Worm (Caenorhabditis elegans) whole organism, L4 larva: Measurements from ENCODE around the gene flh-2.
A peak's percentile ranks its signal among the peaks of the same experiment; 100 is the strongest.

Experiments used
- F10B5.3 ChIP-seq: sonication (generic microtip); optimal IDR thresholded peaks from 2 replicates; lab custom pipeline; 2016; ENCODE audit warnings: mild to moderate bottlenecking, missing genetic modification characterization, missing compliant biosample characterization
- F37D6.2 ChIP-seq: sonication (generic microtip); optimal IDR thresholded peaks from 2 replicates; lab custom pipeline; 2016; ENCODE audit warnings: mild to moderate bottlenecking, missing genetic modification characterization, missing compliant biosample characterization
- F49E8.2 ChIP-seq: sonication (generic microtip); optimal IDR thresholded peaks from 2 replicates; lab custom pipeline; 2016; ENCODE audit warnings: missing compliant biosample characterization, mild to moderate bottlenecking, missing genetic modification characterization, borderline replicate concordance
- Y105C5A.15 ChIP-seq: fragments of 200-800 bp; sonication (Bioruptor generic); IDR thresholded peaks from 2 replicates; pipeline ENCODE4 v1.3.6; 2022; ENCODE audit warnings: missing genetic modification characterization, missing compliant biosample characterization
- Y5F2A.4 ChIP-seq: fragments of 200-800 bp; sonication (Bioruptor generic); optimal IDR thresholded peaks from 2 replicates; lab custom pipeline; 2018; ENCODE audit warnings: mild to moderate bottlenecking, missing genetic modification characterization, missing compliant biosample characterization
- Y75B8A.6 ChIP-seq: fragments of 200-800 bp; sonication (Bioruptor generic); IDR thresholded peaks from 2 replicates; pipeline ENCODE4 v1.3.6; 2022; ENCODE audit warnings: missing genetic modification reagents, missing genetic modification characterization, missing compliant biosample characterization
- aha-1 ChIP-seq: fragments of 150-350 bp; peaks from one replicate; lab custom pipeline; 2014; ENCODE audit warnings: missing biosample characterization, missing genetic modification characterization
- ama-1 ChIP-seq: fragments of 150-350 bp; optimal IDR thresholded peaks from 2 replicates; lab custom pipeline; 2014; ENCODE audit warnings: inconsistent platforms, mixed read lengths
- ceh-20 ChIP-seq: fragments of 200-800 bp; sonication (Bioruptor generic); IDR thresholded peaks from 2 replicates; pipeline ENCODE4 v1.3.6; 2022; ENCODE audit warnings: missing genetic modification reagents, missing genetic modification characterization, missing compliant biosample characterization
- ceh-28 ChIP-seq: fragments of 150-350 bp; optimal IDR thresholded peaks from 2 replicates; lab custom pipeline; 2014; ENCODE audit warnings: missing biosample characterization, missing genetic modification reagents, missing genetic modification characterization
- ceh-32 ChIP-seq: sonication (generic microtip); optimal IDR thresholded peaks from 2 replicates; lab custom pipeline; 2016; ENCODE audit warnings: mild to moderate bottlenecking, missing genetic modification characterization, missing compliant biosample characterization; ENCODE audit not compliant: poor library complexity
- ceh-44 ChIP-seq: fragments of 200-800 bp; sonication (Bioruptor generic); IDR thresholded peaks from 2 replicates; pipeline ENCODE4 v1.3.6; 2022; ENCODE audit warnings: missing genetic modification reagents, missing genetic modification characterization, missing compliant biosample characterization
- ceh-62 ChIP-seq: sonication (generic microtip); optimal IDR thresholded peaks from 2 replicates; lab custom pipeline; 2017; ENCODE audit warnings: missing biosample characterization, missing genetic modification characterization
- ceh-82 ChIP-seq: sonication (generic microtip); optimal IDR thresholded peaks from 2 replicates; lab custom pipeline; 2017; ENCODE audit warnings: missing biosample characterization, missing genetic modification characterization
- ces-1 ChIP-seq: fragments of 150-350 bp; sonication (generic microtip); optimal IDR thresholded peaks from 4 replicates; lab custom pipeline; 2014; ENCODE audit warnings: missing biosample characterization, missing genetic modification reagents, missing genetic modification characterization
- cey-2 ChIP-seq: sonication (generic microtip); optimal IDR thresholded peaks from 3 replicates; lab custom pipeline; 2017; ENCODE audit warnings: missing genetic modification characterization, mild to moderate bottlenecking, missing compliant biosample characterization, antibody characterized with exemption, borderline replicate concordance; ENCODE audit not compliant: insufficient read depth
- ctbp-1 ChIP-seq: fragments of 200-800 bp; sonication (Bioruptor generic); IDR thresholded peaks from 2 replicates; pipeline ENCODE4 v1.3.6; 2022; ENCODE audit warnings: missing genetic modification reagents, missing genetic modification characterization, missing compliant biosample characterization
- daf-12 ChIP-seq: fragments of 150-350 bp; optimal IDR thresholded peaks from 2 replicates; lab custom pipeline; 2014; ENCODE audit warnings: missing biosample characterization, missing genetic modification reagents, missing genetic modification characterization
- daf-8 ChIP-seq: fragments of 200-800 bp; sonication (Bioruptor generic); IDR thresholded peaks from 2 replicates; pipeline ENCODE4 v1.3.6; 2022; ENCODE audit warnings: missing genetic modification characterization, missing compliant biosample characterization
- dmd-8 ChIP-seq: fragments of 200-800 bp; sonication (Bioruptor generic); IDR thresholded peaks from 2 replicates; pipeline ENCODE4 v1.3.6; 2022; ENCODE audit warnings: missing genetic modification characterization, missing compliant biosample characterization
- dpl-1 ChIP-seq: fragments of 150-350 bp; optimal IDR thresholded peaks from 2 replicates; lab custom pipeline; 2014; ENCODE audit warnings: missing biosample characterization, missing genetic modification reagents, missing genetic modification characterization
- hlh-11 ChIP-seq: fragments of 200-800 bp; sonication (Bioruptor generic); optimal IDR thresholded peaks from 2 replicates; lab custom pipeline; 2018; ENCODE audit warnings: mild to moderate bottlenecking, missing genetic modification characterization, missing compliant biosample characterization
- hlh-30 ChIP-seq: sonication (generic microtip); optimal IDR thresholded peaks from 2 replicates; lab custom pipeline; 2017; ENCODE audit warnings: antibody characterized with exemption, mild to moderate bottlenecking, missing genetic modification characterization, missing compliant biosample characterization; ENCODE audit not compliant: insufficient read depth
- jun-1 ChIP-seq: fragments of 150-350 bp; optimal IDR thresholded peaks from 2 replicates; lab custom pipeline; 2014; ENCODE audit warnings: missing biosample characterization, missing genetic modification reagents, missing genetic modification characterization
- lim-7 ChIP-seq: fragments of 200-800 bp; sonication (Bioruptor generic); IDR thresholded peaks from 2 replicates; pipeline ENCODE4 v1.3.6; 2022; ENCODE audit warnings: missing genetic modification characterization, missing compliant biosample characterization
- lin-1 ChIP-seq: fragments of 200-800 bp; sonication (Bioruptor generic); IDR thresholded peaks from 2 replicates; pipeline ENCODE4 v1.3.6; 2022; ENCODE audit warnings: missing genetic modification reagents, missing genetic modification characterization, missing compliant biosample characterization
- lin-13 ChIP-seq: fragments of 150-350 bp; optimal IDR thresholded peaks from 2 replicates; lab custom pipeline; 2014; ENCODE audit warnings: missing biosample characterization, missing genetic modification reagents, missing genetic modification characterization
- lin-29 ChIP-seq: fragments of 200-800 bp; sonication (Bioruptor generic); IDR thresholded peaks from 2 replicates; pipeline ENCODE4 v1.3.6; 2022; ENCODE audit warnings: missing genetic modification reagents, missing genetic modification characterization, missing compliant biosample characterization
- lir-3 ChIP-seq: sonication (generic microtip); optimal IDR thresholded peaks from 2 replicates; lab custom pipeline; 2016; ENCODE audit warnings: mild to moderate bottlenecking, missing genetic modification characterization, missing compliant biosample characterization
- mdt-29 ChIP-seq: fragments of 200-800 bp; sonication (Bioruptor generic); IDR thresholded peaks from 2 replicates; pipeline ENCODE4 v1.3.6; 2022; ENCODE audit warnings: missing genetic modification reagents, missing genetic modification characterization, missing compliant biosample characterization
- mxl-3 ChIP-seq: fragments of 200-800 bp; sonication (Bioruptor generic); optimal IDR thresholded peaks from 2 replicates; lab custom pipeline; 2018; ENCODE audit warnings: mild to moderate bottlenecking, missing genetic modification characterization, missing compliant biosample characterization
- nhr-10 ChIP-seq: fragments of 150-350 bp; optimal IDR thresholded peaks from 2 replicates; lab custom pipeline; 2014; ENCODE audit warnings: missing biosample characterization, missing genetic modification characterization
- nhr-11 ChIP-seq: fragments of 150-350 bp; optimal IDR thresholded peaks from 2 replicates; lab custom pipeline; 2014; ENCODE audit warnings: missing biosample characterization, missing genetic modification characterization
- nhr-111 ChIP-seq: fragments of 200-800 bp; sonication (Bioruptor generic); optimal IDR thresholded peaks from 2 replicates; lab custom pipeline; 2018; ENCODE audit warnings: mild to moderate bottlenecking, missing genetic modification characterization, missing compliant biosample characterization
- nhr-237 ChIP-seq: sonication (generic microtip); optimal IDR thresholded peaks from 2 replicates; lab custom pipeline; 2017; ENCODE audit warnings: missing biosample characterization, missing genetic modification characterization
- nhr-25 ChIP-seq: sonication (generic microtip); optimal IDR thresholded peaks from 2 replicates; lab custom pipeline; 2017; ENCODE audit warnings: missing genetic modification characterization, mild to moderate bottlenecking, missing compliant biosample characterization, antibody characterized with exemption, moderate library complexity, borderline replicate concordance; ENCODE audit not compliant: insufficient read depth
- nhr-28 ChIP-seq: fragments of 150-350 bp; optimal IDR thresholded peaks from 2 replicates; lab custom pipeline; 2014; ENCODE audit warnings: missing biosample characterization, missing genetic modification characterization
- nhr-42 ChIP-seq: fragments of 200-800 bp; sonication (Bioruptor generic); IDR thresholded peaks from 2 replicates; pipeline ENCODE4 v1.3.6; 2022; ENCODE audit warnings: missing genetic modification characterization, missing compliant biosample characterization
- nhr-48 ChIP-seq: sonication (generic microtip); optimal IDR thresholded peaks from 2 replicates; lab custom pipeline; 2016; ENCODE audit warnings: mild to moderate bottlenecking, missing genetic modification characterization, missing compliant biosample characterization
- nhr-6 ChIP-seq: fragments of 150-350 bp; optimal IDR thresholded peaks from 2 replicates; lab custom pipeline; 2014; ENCODE audit warnings: missing biosample characterization, missing genetic modification characterization
- nhr-76 ChIP-seq: fragments of 150-350 bp; optimal IDR thresholded peaks from 2 replicates; lab custom pipeline; 2014; ENCODE audit warnings: missing biosample characterization, missing genetic modification characterization
- php-3 ChIP-seq: fragments of 200-800 bp; sonication (Bioruptor generic); IDR thresholded peaks from 2 replicates; pipeline ENCODE4 v1.3.6; 2022; ENCODE audit warnings: missing genetic modification reagents, missing genetic modification characterization, missing compliant biosample characterization
- pqm-1 ChIP-seq: sonication (generic microtip); optimal IDR thresholded peaks from 2 replicates; lab custom pipeline; 2017; ENCODE audit warnings: missing biosample characterization, missing genetic modification characterization
- sdz-12 ChIP-seq: fragments of 200-800 bp; sonication (Bioruptor generic); optimal IDR thresholded peaks from 2 replicates; lab custom pipeline; 2018; ENCODE audit warnings: mild to moderate bottlenecking, missing genetic modification characterization, missing compliant biosample characterization
- snpc-1.2 ChIP-seq: fragments of 200-800 bp; sonication (Bioruptor generic); IDR thresholded peaks from 2 replicates; pipeline ENCODE4 v1.3.6; 2022; ENCODE audit warnings: missing genetic modification reagents, missing genetic modification characterization, missing compliant biosample characterization
- snpc-4 ChIP-seq: fragments of 150-350 bp; optimal IDR thresholded peaks from 2 replicates; lab custom pipeline; 2014; ENCODE audit warnings: missing biosample characterization, missing genetic modification characterization
- tag-97 ChIP-seq: fragments of 200-800 bp; sonication (Bioruptor generic); IDR thresholded peaks from 2 replicates; pipeline ENCODE4 v1.3.6; 2022; ENCODE audit warnings: missing genetic modification characterization, missing compliant biosample characterization
- unc-130 ChIP-seq: sonication (generic microtip); optimal IDR thresholded peaks from 2 replicates; lab custom pipeline; 2016; ENCODE audit warnings: missing genetic modification reagents, missing genetic modification characterization, missing compliant biosample characterization
- unc-39 ChIP-seq: sonication (generic microtip); optimal IDR thresholded peaks from 2 replicates; lab custom pipeline; 2017; ENCODE audit warnings: missing biosample characterization, missing genetic modification characterization
- zag-1 ChIP-seq: fragments of 150-350 bp; optimal IDR thresholded peaks from 2 replicates; lab custom pipeline; 2014; ENCODE audit warnings: missing biosample characterization, missing genetic modification characterization
- zfp-2 ChIP-seq: sonication (generic microtip); optimal IDR thresholded peaks from 2 replicates; lab custom pipeline; 2016; ENCODE audit warnings: mild to moderate bottlenecking, missing genetic modification characterization, missing compliant biosample characterization
- zfp-3 ChIP-seq: fragments of 200-800 bp; sonication (Bioruptor generic); conservative IDR thresholded peaks from 2 replicates; pipeline ENCODE4 v1.3.6; 2022; ENCODE audit warnings: missing genetic modification reagents, missing genetic modification characterization, missing compliant biosample characterization
- zip-2 ChIP-seq: fragments of 150-350 bp; optimal IDR thresholded peaks from 2 replicates; lab custom pipeline; 2014; ENCODE audit warnings: missing biosample characterization, missing genetic modification characterization
- ztf-11 ChIP-seq: fragments of 150-350 bp; optimal IDR thresholded peaks from 2 replicates; lab custom pipeline; 2014; ENCODE audit warnings: missing biosample characterization, missing genetic modification characterization

The flh-2 gene

DNA sequence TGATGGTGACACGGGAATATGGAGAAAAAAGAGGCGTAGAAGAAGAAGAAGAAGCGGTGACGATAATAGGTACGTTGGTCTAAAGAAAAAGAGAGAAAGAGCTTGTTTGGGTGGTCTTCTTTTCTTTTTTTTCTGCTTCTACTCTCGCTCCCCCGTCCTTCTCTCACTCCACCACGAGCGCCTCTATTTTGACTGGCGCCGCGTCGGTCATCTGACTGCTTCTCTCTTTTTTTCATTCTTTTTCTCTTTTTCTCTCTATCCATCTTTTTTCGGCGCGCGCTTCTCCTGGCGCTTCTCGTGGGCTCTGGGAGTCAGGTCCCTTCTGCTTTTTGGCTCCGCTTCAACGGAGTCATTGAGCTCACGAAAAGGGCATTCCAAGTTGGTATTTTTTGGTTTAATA, 1.6 kb upstream of the flh-2 start (continued):
- no peak for TF ChIP-seq zfp-2 (tag; lab: Kevin White, UChicago)
- no peak for TF ChIP-seq dmd-8
- TF ChIP-seq php-3 (GFP tag; lab: Robert Waterston, UW) = no peak
- no peak for TF ChIP-seq ceh-20 (GFP tag; lab: Robert Waterston, UW)
- no peak for TF ChIP-seq lim-7 (GFP tag; lab: Robert Waterston, UW)
- TF ChIP-seq ztf-11 (tag; lab: Kevin White, UChicago) = no peak
- no peak for TF ChIP-seq ceh-82 (tag; lab: Kevin White, UChicago)
- TF ChIP-seq unc-130 = no peak
- no peak for TF ChIP-seq nhr-237 (tag; lab: Kevin White, UChicago)
- TF ChIP-seq tag-97 (GFP tag; lab: Robert Waterston, UW) = no peak
- TF ChIP-seq hlh-11 (tag; lab: Kevin White, UChicago) = peak; percentile 58
- no peak for TF ChIP-seq lin-13 (GFP tag; lab: Kevin White, UChicago)
- no peak for TF ChIP-seq snpc-4 (tag; lab: Kevin White, UChicago)
- no peak for TF ChIP-seq unc-39
- no peak for TF ChIP-seq ceh-28 (tag; lab: Kevin White, UChicago)
- no peak for TF ChIP-seq mxl-3 (GFP tag; lab: Kevin White, UChicago)
- no peak for TF ChIP-seq zip-2 (tag; lab: Kevin White, UChicago)
- TF ChIP-seq jun-1 (tag; lab: Kevin White, UChicago) = no peak
- TF ChIP-seq lir-3 (tag; lab: Kevin White, UChicago) = no peak
- TF ChIP-seq mdt-29 (GFP tag; lab: Robert Waterston, UW) = no peak
- no peak for TF ChIP-seq pqm-1 (tag; lab: Kevin White, UChicago)
- no peak for TF ChIP-seq Y5F2A.4 (GFP tag; lab: Kevin White, UChicago)
- TF ChIP-seq nhr-111 = no peak
- TF ChIP-seq nhr-10 (tag; lab: Kevin White, UChicago) = no peak
- no peak for TF ChIP-seq nhr-28 (tag; lab: Kevin White, UChicago)
- no peak for TF ChIP-seq lin-29 (GFP tag; lab: Robert Waterston, UW)
- no peak for TF ChIP-seq zfp-3 (GFP tag; lab: Robert Waterston, UW)
- no peak for TF ChIP-seq nhr-48
- TF ChIP-seq snpc-1.2 (GFP tag; lab: Robert Waterston, UW) = no peak
- no peak for TF ChIP-seq ama-1
- no peak for TF ChIP-seq ces-1
- no peak for TF ChIP-seq nhr-42 (GFP tag; lab: Robert Waterston, UW)
- no peak for TF ChIP-seq ceh-62
- no peak for TF ChIP-seq daf-8 (GFP tag; lab: Robert Waterston, UW)
- no peak for TF ChIP-seq zag-1 (tag; lab: Kevin White, UChicago)
- TF ChIP-seq F10B5.3 (tag; lab: Kevin White, UChicago) = no peak
- TF ChIP-seq F37D6.2 = peak; percentile 7
- no peak for TF ChIP-seq lin-1 (GFP tag; lab: Robert Waterston, UW)
- TF ChIP-seq ceh-44 (GFP tag; lab: Robert Waterston, UW) = no peak
- no peak for TF ChIP-seq Y105C5A.15 (GFP tag; lab: Robert Waterston, UW)
- TF ChIP-seq Y75B8A.6 (GFP tag; lab: Robert Waterston, UW) = no peak
- no peak for TF ChIP-seq nhr-76 (tag; lab: Kevin White, UChicago)
- no peak for TF ChIP-seq ceh-32 (tag; lab: Kevin White, UChicago)
- TF ChIP-seq aha-1 = no peak
- 0 out of 2 replicates have a peak, but pooled peaks have one; percentile 25 for TF ChIP-seq ctbp-1 (GFP tag; lab: Robert Waterston, UW)
- no peak for TF ChIP-seq nhr-11
- no peak for TF ChIP-seq cey-2 (tag; lab: Kevin White, UChicago)
- no peak for TF ChIP-seq sdz-12
- TF ChIP-seq F49E8.2 (tag; lab: Kevin White, UChicago) = no peak
- TF ChIP-seq hlh-30 (tag; lab: Kevin White, UChicago) = peak; percentile 97
- TF ChIP-seq dpl-1 (GFP tag; lab: Kevin White, UChicago) = no peak
- no peak for TF ChIP-seq nhr-25 (tag; lab: Kevin White, UChicago)
- no peak for TF ChIP-seq nhr-6 (tag; lab: Kevin White, UChicago)
- TF ChIP-seq daf-12 = no peak
